Worm (Caenorhabditis elegans): ENCODE data around the gene Y43E12A.2.

DNA sequence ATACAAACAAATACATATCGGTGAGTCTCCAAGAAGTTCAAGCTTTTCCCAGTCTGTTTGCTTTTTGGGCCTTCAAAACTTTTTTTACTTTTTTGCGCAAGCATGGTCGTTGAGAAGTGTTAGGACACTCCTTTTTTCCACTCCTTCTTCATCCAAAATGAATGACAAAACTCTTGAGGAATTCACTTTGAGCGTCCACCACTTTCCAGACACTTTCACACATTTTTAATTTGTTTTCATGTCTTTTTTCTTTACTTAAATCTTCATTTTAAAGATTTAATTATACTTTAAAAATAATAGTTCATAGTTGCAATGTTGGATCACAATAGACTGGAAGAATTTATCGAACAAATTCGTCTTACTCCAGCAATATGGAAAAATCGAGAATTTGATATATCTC, 22.4 kb downstream of the Y43E12A.2 start, which contains the start of gene F13H10.1:
- TF ChIP-seq nhr-102 (tag; optimal IDR thresholded peaks at IDR 0.05) (no peak), lin-15B (tag; optimal IDR thresholded peaks at IDR 0.05) (no peak), nhr-10 (tag; optimal IDR thresholded peaks at IDR 0.05) (no peak), jun-1 (tag; optimal IDR thresholded peaks at IDR 0.05) (no peak), daf-12 (tag; optimal IDR thresholded peaks at IDR 0.05) (no peak), unc-39 (tag; optimal IDR thresholded peaks at IDR 0.05) (no peak)

Measured in whole organism, L4 larva.